Fruit fly (Drosophila melanogaster): ENCODE measurements around the gene CG43773.

DNA sequence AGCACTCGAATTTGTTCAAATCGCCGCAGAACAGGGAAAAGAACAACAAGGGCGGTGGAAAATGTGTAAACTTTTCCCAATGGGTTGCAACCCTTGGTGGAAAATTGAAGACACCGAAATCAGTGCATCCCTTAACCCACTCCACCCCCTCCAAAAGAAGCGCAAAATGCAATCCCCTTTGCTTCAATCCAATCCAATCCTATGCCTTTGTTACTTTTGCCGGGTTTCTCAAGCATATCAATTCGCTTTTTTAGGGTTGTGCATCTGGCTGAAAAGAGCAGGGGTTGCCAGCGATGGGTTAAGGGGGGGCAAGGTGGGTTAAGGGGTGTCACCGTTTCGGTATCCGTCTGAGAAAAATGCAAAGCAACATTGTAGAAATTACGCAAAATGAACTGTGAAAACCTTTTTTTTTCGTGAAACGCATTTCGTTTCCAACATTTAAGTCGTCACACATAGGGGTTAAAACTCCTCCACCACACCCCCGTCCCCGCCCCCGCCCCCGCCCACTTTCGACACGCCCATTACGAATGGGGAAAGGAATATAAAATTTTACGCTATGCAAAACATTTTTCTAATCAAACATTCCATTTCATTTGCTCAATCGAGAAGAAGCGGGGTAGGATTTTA, 30.7 kb downstream of the CG43773 start:
- TF ChIP-seq h (optimal IDR thresholded peaks at IDR 0.05), result no peak
- TF ChIP-seq Sin3A (optimal IDR thresholded peaks at IDR 0.05), result no peak
- TF ChIP-seq insv (optimal IDR thresholded peaks at IDR 0.05), result no peak
- TF ChIP-seq psq (optimal IDR thresholded peaks at IDR 0.05), result no peak
- no peak for TF ChIP-seq ttk (optimal IDR thresholded peaks at IDR 0.05)
